Fruit fly (Drosophila melanogaster): ENCODE data around the gene bel.

bel gene

DNA sequence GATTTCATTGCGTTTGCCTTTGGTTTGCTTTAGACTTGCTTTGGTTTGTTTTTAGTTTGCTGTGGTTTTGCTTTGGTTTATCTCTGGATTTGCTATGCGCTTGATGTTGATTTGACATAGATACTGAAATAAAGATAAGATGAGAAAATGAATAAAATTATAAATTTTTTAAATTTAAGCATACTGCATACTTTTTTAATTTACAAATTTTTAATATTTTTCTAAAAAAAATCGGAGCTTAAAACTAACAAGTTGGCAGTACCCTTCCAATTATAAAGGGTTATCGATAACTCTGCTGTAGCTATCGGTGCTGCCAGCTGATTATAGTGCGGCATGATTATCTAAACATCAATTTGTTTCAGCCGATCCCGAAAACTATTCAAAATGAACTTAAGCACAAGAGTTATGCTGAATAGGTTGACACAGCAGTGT is 13.3 kb upstream of the bel start, which contains the start of gene mRpL19 (continued):
- TF ChIP-seq CG2129 (GFP tag; IDR thresholded peaks at IDR 0.05; ENCODE audit: partially characterized antibody) (peak; percentile 26), CG4617 (GFP tag; optimal IDR thresholded peaks at IDR 0.05; ENCODE audit: borderline replicate concordance) (peak; percentile 22), CG13287 (GFP tag; IDR thresholded peaks at IDR 0.05; ENCODE audit: partially characterized antibody) (peak; percentile 80), Eip74EF (GFP tag; optimal IDR thresholded peaks at IDR 0.05) (peak in 1 of 2 experiments; percentile 25), exex (tag; optimal IDR thresholded peaks at IDR 0.05) (peak; percentile 73), CG11696 (GFP tag; IDR thresholded peaks at IDR 0.05) (no peak), CG13123 (GFP tag; optimal IDR thresholded peaks at IDR 0.05) (peak; percentile 6), trem (tag; optimal IDR thresholded peaks at IDR 0.05) (peak; percentile 100), MBD-R2 (GFP tag; IDR thresholded peaks at IDR 0.05) (peak; percentile 84), CG4820 (GFP tag; optimal IDR thresholded peaks at IDR 0.05) (no peak), CG17361 (GFP tag; IDR thresholded peaks at IDR 0.05) (peak; percentile 61; the same call in 1 of the 3 replicates), Dll (GFP tag; IDR thresholded peaks at IDR 0.05; ENCODE audit: partially characterized antibody) (peak; percentile 75), mld (GFP tag; IDR thresholded peaks at IDR 0.05; ENCODE audit: partially characterized antibody) (0 out of 3 replicates have a peak, but pooled peaks have one; percentile 30), Nf-YB (GFP tag; optimal IDR thresholded peaks at IDR 0.05) (peak; percentile 37), Spps (tag; optimal IDR thresholded peaks at IDR 0.05) (no peak), CG10979 (tag; optimal IDR thresholded peaks at IDR 0.05) (peak; percentile 50), grau (tag; optimal IDR thresholded peaks at IDR 0.05) (peak; percentile 57), CG18764 (GFP tag; optimal IDR thresholded peaks at IDR 0.05) (peak; percentile 20), Pdp1 (GFP tag; optimal IDR thresholded peaks at IDR 0.05) (peak in 1 of 2 experiments; percentile 90), nom (GFP tag; optimal IDR thresholded peaks at IDR 0.05) (peak; percentile 23), CG12104 (GFP tag; optimal IDR thresholded peaks at IDR 0.05) (peak; percentile 21), CG8290 (GFP tag; optimal IDR thresholded peaks at IDR 0.05) (peak; percentile 45), CG8290 (tag; optimal IDR thresholded peaks at IDR 0.05) (no peak), CG7786 (GFP tag; optimal IDR thresholded peaks at IDR 0.05) (no peak), pnt (GFP tag; optimal IDR thresholded peaks at IDR 0.05) (no peak), CTCF (GFP tag; optimal IDR thresholded peaks at IDR 0.05) (no peak), kni (GFP tag; optimal IDR thresholded peaks at IDR 0.05) (no peak), az2 (GFP tag; optimal IDR thresholded peaks at IDR 0.05) (peak; percentile 9), Dbx (GFP tag; IDR thresholded peaks at IDR 0.05) (no peak), sens-2 (GFP tag; IDR thresholded peaks at IDR 0.05) (no peak), NK7.1 (GFP tag; optimal IDR thresholded peaks at IDR 0.05) (no peak), CG10321 (GFP tag; IDR thresholded peaks at IDR 0.05) (no peak), z (GFP tag; IDR thresholded peaks at IDR 0.05) (no peak), CG14441 (GFP tag; IDR thresholded peaks at IDR 0.05) (no peak), Asciz (GFP tag; optimal IDR thresholded peaks at IDR 0.05) (no peak), Dip3 (GFP tag; optimal IDR thresholded peaks at IDR 0.05) (no peak), ttk (GFP tag; IDR thresholded peaks at IDR 0.05) (no peak), yki (optimal IDR thresholded peaks at IDR 0.05) (no peak), gro (GFP tag; optimal IDR thresholded peaks at IDR 0.05) (peak; percentile 11), zfh2 (GFP tag; optimal IDR thresholded peaks at IDR 0.05) (no peak), Kr (GFP tag; optimal IDR thresholded peaks at IDR 0.05) (peak; percentile 45), CG11456 (GFP tag; IDR thresholded peaks at IDR 0.05) (no peak), vnd (GFP tag; IDR thresholded peaks at IDR 0.05; ENCODE audit: partially characterized antibody) (peak; percentile 52; the same call in 2 of the 3 replicates), ssp (GFP tag; IDR thresholded peaks at IDR 0.05) (no peak), Xbp1 (GFP tag; optimal IDR thresholded peaks at IDR 0.05) (peak; percentile 2)
